Fruit fly (Drosophila melanogaster) whole organism, prepupa: ENCODE data around the gene Nthl1.

Experiments
- Blimp-1 ChIP-seq: fragments of 200-800 bp; sonication (Bioruptor generic); optimal IDR thresholded peaks from 3 replicates; lab custom pipeline; 2017; ENCODE audit warnings: missing biosample characterization, missing genetic modification characterization, mild to moderate bottlenecking, moderate library complexity, missing genetic modification reagents
- CG10631 ChIP-seq: fragments of 200-800 bp; sonication (Bioruptor generic); optimal IDR thresholded peaks from 2 replicates; lab custom pipeline; 2016; ENCODE audit warnings: missing biosample characterization, missing genetic modification characterization
- CG11294 ChIP-seq: fragments of 200-800 bp; sonication (Bioruptor generic); IDR thresholded peaks from 2 replicates; pipeline ENCODE4 v1.3.6; 2022; ENCODE audit warnings: missing biosample characterization, missing genetic modification characterization
- CG11762 ChIP-seq: fragments of 200-800 bp; sonication (Bioruptor generic); optimal IDR thresholded peaks from 3 replicates; lab custom pipeline; 2016; ENCODE audit warnings: missing biosample characterization, missing genetic modification characterization; ENCODE audit not compliant: insufficient read depth
- CG1621 ChIP-seq: fragments of 200-800 bp; sonication (Bioruptor generic); optimal IDR thresholded peaks from 3 replicates; lab custom pipeline; 2018; ENCODE audit warnings: missing biosample characterization, mild to moderate bottlenecking, missing genetic modification characterization
- CG3032 ChIP-seq: fragments of 200-800 bp; optimal IDR thresholded peaks from 2 replicates; lab custom pipeline; 2019; ENCODE audit warnings: missing biosample characterization, mild to moderate bottlenecking, missing genetic modification characterization, moderate library complexity
- CG31627 ChIP-seq: fragments of 200-800 bp; sonication (Bioruptor generic); optimal IDR thresholded peaks from 3 replicates; lab custom pipeline; 2016; ENCODE audit warnings: missing biosample characterization, missing genetic modification characterization
- CG32006 ChIP-seq: fragments of 200-800 bp; sonication (Bioruptor generic); optimal IDR thresholded peaks from 3 replicates; lab custom pipeline; 2017; ENCODE audit warnings: missing biosample characterization, mild to moderate bottlenecking, missing genetic modification characterization
- CG34406 ChIP-seq: fragments of 200-800 bp; sonication (Bioruptor generic); optimal IDR thresholded peaks from 3 replicates; lab custom pipeline; 2016; ENCODE audit warnings: missing biosample characterization, missing genetic modification characterization
- CG3919 ChIP-seq: fragments of 200-800 bp; sonication (Bioruptor generic); optimal IDR thresholded peaks from 3 replicates; lab custom pipeline; 2016; ENCODE audit warnings: missing biosample characterization, missing genetic modification characterization
- CG4318 ChIP-seq: fragments of 200-800 bp; sonication (Bioruptor generic); optimal IDR thresholded peaks from 3 replicates; lab custom pipeline; 2017; ENCODE audit warnings: missing biosample characterization, mild to moderate bottlenecking, missing genetic modification characterization
- CG6163 ChIP-seq: fragments of 200-800 bp; sonication (Bioruptor generic); IDR thresholded peaks from 3 replicates; pipeline ENCODE4 v1.3.6; 2022; ENCODE audit warnings: missing biosample characterization, missing genetic modification characterization
- CG6276 ChIP-seq: fragments of 200-800 bp; sonication (Bioruptor generic); optimal IDR thresholded peaks from 2 replicates; lab custom pipeline; 2017; ENCODE audit warnings: missing biosample characterization, mild to moderate bottlenecking, missing genetic modification characterization
- CG6792 ChIP-seq: fragments of 200-800 bp; sonication (Bioruptor generic); optimal IDR thresholded peaks from 3 replicates; lab custom pipeline; 2016; ENCODE audit warnings: missing biosample characterization, missing genetic modification characterization
- CG6808 ChIP-seq: fragments of 200-800 bp; sonication (Bioruptor generic); optimal IDR thresholded peaks from 3 replicates; lab custom pipeline; 2017; ENCODE audit warnings: missing biosample characterization, missing genetic modification characterization, mild to moderate bottlenecking, moderate library complexity, missing genetic modification reagents
- CG6854 ChIP-seq: fragments of 200-800 bp; sonication (Bioruptor generic); optimal IDR thresholded peaks from 2 replicates; lab custom pipeline; 2017; ENCODE audit warnings: missing biosample characterization, mild to moderate bottlenecking, missing genetic modification characterization
- CG7368 ChIP-seq: fragments of 200-800 bp; sonication (Bioruptor generic); optimal IDR thresholded peaks from 3 replicates; lab custom pipeline; 2016; ENCODE audit warnings: missing biosample characterization, missing genetic modification characterization
- CG8119 ChIP-seq: fragments of 200-800 bp; sonication (Bioruptor generic); IDR thresholded peaks from 3 replicates; pipeline ENCODE4 v1.3.6; 2022; ENCODE audit warnings: missing biosample characterization, missing genetic modification characterization
- CG9139 ChIP-seq: fragments of 200-800 bp; sonication (Bioruptor generic); optimal IDR thresholded peaks from 3 replicates; lab custom pipeline; 2017; ENCODE audit warnings: missing biosample characterization, mild to moderate bottlenecking, missing genetic modification characterization
- Eip75B ChIP-seq: fragments of 200-800 bp; sonication (Bioruptor generic); optimal IDR thresholded peaks from 3 replicates; lab custom pipeline; 2016; ENCODE audit warnings: missing biosample characterization, missing genetic modification characterization
- Eip78C ChIP-seq: fragments of 200-800 bp; sonication (Bioruptor generic); peaks from one replicate; lab custom pipeline; 2016; ENCODE audit warnings: missing biosample characterization, missing genetic modification characterization
- Ets21C ChIP-seq: fragments of 200-800 bp; sonication (Bioruptor generic); optimal IDR thresholded peaks from 3 replicates; lab custom pipeline; 2016; ENCODE audit warnings: missing biosample characterization, missing genetic modification characterization
- Ets96B ChIP-seq: fragments of 200-800 bp; optimal IDR thresholded peaks from 2 replicates; lab custom pipeline; 2019; ENCODE audit warnings: missing biosample characterization, mild to moderate bottlenecking, missing genetic modification characterization, moderate library complexity
- Gug ChIP-seq: fragments of 200-800 bp; sonication (Bioruptor generic); IDR thresholded peaks from 2 replicates; pipeline ENCODE4 v1.3.6; 2022; ENCODE audit warnings: missing biosample characterization, missing genetic modification characterization
- Hr38 ChIP-seq: sonication (Bioruptor generic); optimal IDR thresholded peaks from 2 replicates; lab custom pipeline; 2016; ENCODE audit warnings: missing biosample characterization, missing genetic modification characterization
- Hr4 ChIP-seq: fragments of 200-800 bp; sonication (Bioruptor generic); optimal IDR thresholded peaks from 3 replicates; lab custom pipeline; 2016; ENCODE audit warnings: missing biosample characterization, missing genetic modification characterization
- Smox ChIP-seq: fragments of 200-800 bp; sonication (Bioruptor generic); optimal IDR thresholded peaks from 3 replicates; lab custom pipeline; 2016; ENCODE audit warnings: missing biosample characterization, missing genetic modification characterization
- Sox102F ChIP-seq: fragments of 200-800 bp; sonication (Bioruptor generic); optimal IDR thresholded peaks from 2 replicates; lab custom pipeline; 2016; ENCODE audit warnings: missing biosample characterization, mild to moderate bottlenecking, missing genetic modification characterization
- Sox14 ChIP-seq: fragments of 200-800 bp; sonication (Bioruptor generic); optimal IDR thresholded peaks from 3 replicates; lab custom pipeline; 2016; ENCODE audit warnings: missing biosample characterization, missing genetic modification characterization
- Sox15 ChIP-seq: fragments of 200-800 bp; sonication (Bioruptor generic); optimal IDR thresholded peaks from 3 replicates; lab custom pipeline; 2016; ENCODE audit warnings: missing biosample characterization, missing genetic modification characterization
- acj6 ChIP-seq: fragments of 200-800 bp; sonication (Bioruptor generic); optimal IDR thresholded peaks from 3 replicates; lab custom pipeline; 2016; ENCODE audit warnings: missing biosample characterization, missing genetic modification characterization
- cyc ChIP-seq: fragments of 200-800 bp; sonication (Bioruptor generic); optimal IDR thresholded peaks from 3 replicates; lab custom pipeline; 2016; ENCODE audit warnings: missing biosample characterization, missing genetic modification characterization
- dac ChIP-seq: fragments of 200-800 bp; sonication (Bioruptor generic); optimal IDR thresholded peaks from 2 replicates; lab custom pipeline; 2017; ENCODE audit warnings: missing biosample characterization, mild to moderate bottlenecking, missing genetic modification characterization
- dsx ChIP-seq: fragments of 200-800 bp; optimal IDR thresholded peaks from 3 replicates; lab custom pipeline; 2019; ENCODE audit warnings: missing biosample characterization, mild to moderate bottlenecking, missing genetic modification characterization, moderate library complexity; ENCODE audit not compliant: poor library complexity, severe bottlenecking
- eg ChIP-seq: fragments of 200-800 bp; sonication (Bioruptor generic); IDR thresholded peaks from 3 replicates; pipeline ENCODE4 v1.3.6; 2022; ENCODE audit warnings: missing biosample characterization, missing genetic modification characterization
- fd59A ChIP-seq: fragments of 200-800 bp; sonication (Bioruptor generic); optimal IDR thresholded peaks from 2 replicates; lab custom pipeline; 2017; ENCODE audit warnings: missing biosample characterization, mild to moderate bottlenecking, missing genetic modification characterization, missing genetic modification reagents
- fd85E ChIP-seq: fragments of 200-800 bp; sonication (Bioruptor generic); optimal IDR thresholded peaks from 3 replicates; lab custom pipeline; 2016; ENCODE audit warnings: missing biosample characterization, missing genetic modification characterization
- fkh ChIP-seq: fragments of 200-800 bp; sonication (Bioruptor generic); optimal IDR thresholded peaks from 3 replicates; lab custom pipeline; 2017; ENCODE audit warnings: missing biosample characterization, mild to moderate bottlenecking, missing genetic modification characterization, moderate library complexity
- lz ChIP-seq: fragments of 200-800 bp; sonication (Bioruptor generic); optimal IDR thresholded peaks from 3 replicates; lab custom pipeline; 2016; ENCODE audit warnings: missing biosample characterization, missing genetic modification characterization
- net ChIP-seq: fragments of 200-800 bp; sonication (Bioruptor generic); optimal IDR thresholded peaks from 3 replicates; lab custom pipeline; 2016; ENCODE audit warnings: missing biosample characterization, missing genetic modification characterization
- salr ChIP-seq, 2 experiments: fragments of 200-800 bp; sonication (Bioruptor generic); optimal IDR thresholded peaks; 3 replicates each; lab custom pipeline; 2016 to 2018; ENCODE audit warnings: missing biosample characterization in 2 of 2, missing genetic modification characterization in 2 of 2, mild to moderate bottlenecking in 1 of 2
- spab ChIP-seq: fragments of 200-800 bp; sonication (Bioruptor generic); optimal IDR thresholded peaks from 2 replicates; lab custom pipeline; 2017; ENCODE audit warnings: missing biosample characterization, mild to moderate bottlenecking, missing genetic modification characterization, missing genetic modification reagents
- ss ChIP-seq, 2 experiments: fragments of 200-800 bp; sonication (Bioruptor generic); optimal IDR thresholded peaks; 2 replicates in 1 of 2; 3 replicates in 1 of 2; lab custom pipeline; 2017 to 2018; ENCODE audit warnings: mild to moderate bottlenecking in 2 of 2, missing biosample characterization in 2 of 2, missing genetic modification characterization in 2 of 2, moderate library complexity in 1 of 2
- svp ChIP-seq: fragments of 200-800 bp; sonication (Bioruptor generic); peaks from one replicate; lab custom pipeline; 2016; ENCODE audit warnings: missing biosample characterization, missing genetic modification characterization
- topi ChIP-seq: fragments of 200-800 bp; sonication (Bioruptor generic); optimal IDR thresholded peaks from 3 replicates; lab custom pipeline; 2016; ENCODE audit warnings: missing biosample characterization, missing genetic modification characterization
- vri ChIP-seq: fragments of 200-800 bp; sonication (Bioruptor generic); optimal IDR thresholded peaks from 3 replicates; lab custom pipeline; 2016; ENCODE audit warnings: missing biosample characterization, mild to moderate bottlenecking, missing genetic modification characterization

The Nthl1 gene

dm6 chr2L:20918056-20918674, 9.5 kb downstream of the Nthl1 start (continued):
- TF ChIP-seq ss (GFP tag; optimal IDR thresholded peaks at IDR 0.05; lab: Kevin White, UChicago) (peak; percentile 64 to 72), CG9139 (GFP tag; lab: Kevin White, UChicago) (peak; percentile 20), Sox14 (GFP tag; lab: Kevin White, UChicago) (peak; percentile 78), Hr4 (GFP tag; lab: Kevin White, UChicago) (peak; percentile 88), Ets96B (no peak), CG6808 (GFP tag; lab: Kevin White, UChicago) (no peak), Ets21C (peak; percentile 44), CG6276 (GFP tag; lab: Kevin White, UChicago) (no peak), Eip78C (GFP tag; lab: Kevin White, UChicago) (peak; percentile 80)

- TF ChIP-seq CG4318 (GFP tag; lab: Kevin White, UChicago) (peak; percentile 63), CG6163 (GFP tag; lab: Robert Waterston, UW) (no peak), CG8119 (GFP tag; lab: Robert Waterston, UW) (peak; percentile 44), CG6808 (GFP tag; lab: Kevin White, UChicago) (peak; percentile 76), fkh (GFP tag; lab: Kevin White, UChicago) (no peak), Smox (peak; percentile 53), Gug (GFP tag; lab: Robert Waterston, UW) (peak; percentile 71), spab (GFP tag; lab: Kevin White, UChicago) (peak; percentile 73), salr (GFP tag; optimal IDR thresholded peaks at IDR 0.05; lab: Kevin White, UChicago) (peak in 1 of 2 experiments; percentile 85), Sox102F (peak; percentile 6), CG34406 (GFP tag; lab: Kevin White, UChicago) (peak; percentile 15), CG3032 (peak; percentile 79), Ets21C (no peak), svp (GFP tag; lab: Kevin White, UChicago) (peak; percentile 73), CG7368 (peak; percentile 40), CG32006 (GFP tag; lab: Kevin White, UChicago) (peak; percentile 83), fd85E (GFP tag; lab: Kevin White, UChicago) (peak; percentile 10), Eip75B (GFP tag; lab: Kevin White, UChicago) (peak; percentile 47), CG31627 (GFP tag; lab: Kevin White, UChicago) (peak; percentile 34), vri (GFP tag; lab: Kevin White, UChicago) (peak; percentile 20), acj6 (peak; percentile 41), CG1621 (tag; lab: Kevin White, UChicago) (no peak), CG6854 (GFP tag; lab: Kevin White, UChicago) (no peak), dac (GFP tag; lab: Kevin White, UChicago) (peak; percentile 5), CG6276 (GFP tag; lab: Kevin White, UChicago) (peak; percentile 87), fd59A (GFP tag; lab: Kevin White, UChicago) (no peak), Ets96B (peak; percentile 84), Hr4 (GFP tag; lab: Kevin White, UChicago) (peak; percentile 36), CG10631 (GFP tag; lab: Kevin White, UChicago) (peak; percentile 51), dsx (GFP tag; lab: Kevin White, UChicago) (no peak), CG11294 (GFP tag; lab: Robert Waterston, UW) (peak; percentile 66), eg (GFP tag; lab: Robert Waterston, UW) (peak; percentile 75), CG6792 (GFP tag; lab: Kevin White, UChicago) (peak; percentile 49), lz (GFP tag; lab: Kevin White, UChicago) (peak; percentile 50), Blimp-1 (GFP tag; lab: Kevin White, UChicago) (peak; percentile 16), Sox15 (no peak), CG11762 (GFP tag; lab: Kevin White, UChicago) (peak; percentile 71), topi (GFP tag; lab: Kevin White, UChicago) (peak; percentile 64), Hr38 (GFP tag; lab: Kevin White, UChicago) (no peak), CG3919 (GFP tag; lab: Kevin White, UChicago) (peak; percentile 58), ss (GFP tag; optimal IDR thresholded peaks at IDR 0.05; lab: Kevin White, UChicago) (no peak), cyc (GFP tag; lab: Kevin White, UChicago) (no peak), net (peak; percentile 60)
Measured at dm6 chr2L:20917235-20918055, 10.2 kb downstream of the Nthl1 start.
